Fruit fly (Drosophila melanogaster) whole organism, prepupa: ENCODE results near the gene shd.

ENCODE experiments used
- Blimp-1 ChIP-seq: fragments of 200-800 bp; sonication (Bioruptor generic); optimal IDR thresholded peaks from 3 replicates; lab custom pipeline; 2017; ENCODE audit warnings: missing biosample characterization, missing genetic modification characterization, mild to moderate bottlenecking, moderate library complexity, missing genetic modification reagents
- CG10631 ChIP-seq: fragments of 200-800 bp; sonication (Bioruptor generic); optimal IDR thresholded peaks from 2 replicates; lab custom pipeline; 2016; ENCODE audit warnings: missing biosample characterization, missing genetic modification characterization
- CG10669 ChIP-seq: fragments of 200-800 bp; sonication (Bioruptor generic); optimal IDR thresholded peaks from 3 replicates; lab custom pipeline; 2018; ENCODE audit warnings: missing biosample characterization, mild to moderate bottlenecking, missing genetic modification characterization, moderate library complexity
- CG11762 ChIP-seq: fragments of 200-800 bp; sonication (Bioruptor generic); optimal IDR thresholded peaks from 3 replicates; lab custom pipeline; 2016; ENCODE audit warnings: missing biosample characterization, missing genetic modification characterization; ENCODE audit not compliant: insufficient read depth
- CG11902 ChIP-seq: fragments of 200-800 bp; sonication (Bioruptor generic); optimal IDR thresholded peaks from 3 replicates; lab custom pipeline; 2016; ENCODE audit warnings: missing biosample characterization, missing genetic modification characterization
- CG15336 ChIP-seq: fragments of 200-800 bp; sonication (Bioruptor generic); IDR thresholded peaks from 2 replicates; pipeline ENCODE4 v1.3.6; 2022; ENCODE audit warnings: missing biosample characterization, missing genetic modification characterization
- CG1621 ChIP-seq: fragments of 200-800 bp; sonication (Bioruptor generic); optimal IDR thresholded peaks from 3 replicates; lab custom pipeline; 2018; ENCODE audit warnings: missing biosample characterization, mild to moderate bottlenecking, missing genetic modification characterization
- CG3032 ChIP-seq: fragments of 200-800 bp; optimal IDR thresholded peaks from 2 replicates; lab custom pipeline; 2019; ENCODE audit warnings: missing biosample characterization, mild to moderate bottlenecking, missing genetic modification characterization, moderate library complexity
- CG31627 ChIP-seq: fragments of 200-800 bp; sonication (Bioruptor generic); optimal IDR thresholded peaks from 3 replicates; lab custom pipeline; 2016; ENCODE audit warnings: missing biosample characterization, missing genetic modification characterization
- CG32006 ChIP-seq: fragments of 200-800 bp; sonication (Bioruptor generic); optimal IDR thresholded peaks from 3 replicates; lab custom pipeline; 2017; ENCODE audit warnings: missing biosample characterization, mild to moderate bottlenecking, missing genetic modification characterization
- CG34406 ChIP-seq: fragments of 200-800 bp; sonication (Bioruptor generic); optimal IDR thresholded peaks from 3 replicates; lab custom pipeline; 2016; ENCODE audit warnings: missing biosample characterization, missing genetic modification characterization
- CG3919 ChIP-seq: fragments of 200-800 bp; sonication (Bioruptor generic); optimal IDR thresholded peaks from 3 replicates; lab custom pipeline; 2016; ENCODE audit warnings: missing biosample characterization, missing genetic modification characterization
- CG4318 ChIP-seq: fragments of 200-800 bp; sonication (Bioruptor generic); optimal IDR thresholded peaks from 3 replicates; lab custom pipeline; 2017; ENCODE audit warnings: missing biosample characterization, mild to moderate bottlenecking, missing genetic modification characterization
- CG6276 ChIP-seq: fragments of 200-800 bp; sonication (Bioruptor generic); optimal IDR thresholded peaks from 2 replicates; lab custom pipeline; 2017; ENCODE audit warnings: missing biosample characterization, mild to moderate bottlenecking, missing genetic modification characterization
- CG6792 ChIP-seq: fragments of 200-800 bp; sonication (Bioruptor generic); optimal IDR thresholded peaks from 3 replicates; lab custom pipeline; 2016; ENCODE audit warnings: missing biosample characterization, missing genetic modification characterization
- CG7368 ChIP-seq: fragments of 200-800 bp; sonication (Bioruptor generic); optimal IDR thresholded peaks from 3 replicates; lab custom pipeline; 2016; ENCODE audit warnings: missing biosample characterization, missing genetic modification characterization
- CG8119 ChIP-seq: fragments of 200-800 bp; sonication (Bioruptor generic); IDR thresholded peaks from 3 replicates; pipeline ENCODE4 v1.3.6; 2022; ENCODE audit warnings: missing biosample characterization, missing genetic modification characterization
- CG8319 ChIP-seq: fragments of 200-800 bp; sonication (Bioruptor generic); optimal IDR thresholded peaks from 3 replicates; lab custom pipeline; 2016; ENCODE audit warnings: missing biosample characterization, missing genetic modification characterization
- CG8632 ChIP-seq: fragments of 200-800 bp; sonication (Bioruptor generic); optimal IDR thresholded peaks from 3 replicates; lab custom pipeline; 2016; ENCODE audit warnings: missing biosample characterization, missing genetic modification characterization
- Eip75B ChIP-seq: fragments of 200-800 bp; sonication (Bioruptor generic); optimal IDR thresholded peaks from 3 replicates; lab custom pipeline; 2016; ENCODE audit warnings: missing biosample characterization, missing genetic modification characterization
- Eip78C ChIP-seq: fragments of 200-800 bp; sonication (Bioruptor generic); peaks from one replicate; lab custom pipeline; 2016; ENCODE audit warnings: missing biosample characterization, missing genetic modification characterization
- Eip93F ChIP-seq: fragments of 200-800 bp; sonication (Bioruptor generic); optimal IDR thresholded peaks from 2 replicates; lab custom pipeline; 2016; ENCODE audit warnings: missing biosample characterization, mild to moderate bottlenecking, missing genetic modification characterization
- Ets21C ChIP-seq: fragments of 200-800 bp; sonication (Bioruptor generic); optimal IDR thresholded peaks from 3 replicates; lab custom pipeline; 2016; ENCODE audit warnings: missing biosample characterization, missing genetic modification characterization
- Ets96B ChIP-seq: fragments of 200-800 bp; optimal IDR thresholded peaks from 2 replicates; lab custom pipeline; 2019; ENCODE audit warnings: missing biosample characterization, mild to moderate bottlenecking, missing genetic modification characterization, moderate library complexity
- Hr38 ChIP-seq: sonication (Bioruptor generic); optimal IDR thresholded peaks from 2 replicates; lab custom pipeline; 2016; ENCODE audit warnings: missing biosample characterization, missing genetic modification characterization
- Hr39 ChIP-seq: fragments of 200-800 bp; sonication (Bioruptor generic); optimal IDR thresholded peaks from 2 replicates; lab custom pipeline; 2016; ENCODE audit warnings: missing biosample characterization, missing genetic modification characterization
- Lpt ChIP-seq: fragments of 200-800 bp; sonication (Bioruptor generic); optimal IDR thresholded peaks from 3 replicates; lab custom pipeline; 2016; ENCODE audit warnings: missing biosample characterization, missing genetic modification characterization
- Met ChIP-seq: fragments of 200-800 bp; sonication (Bioruptor generic); optimal IDR thresholded peaks from 3 replicates; lab custom pipeline; 2016; ENCODE audit warnings: missing biosample characterization, missing genetic modification characterization
- Sox14 ChIP-seq: fragments of 200-800 bp; sonication (Bioruptor generic); optimal IDR thresholded peaks from 3 replicates; lab custom pipeline; 2016; ENCODE audit warnings: missing biosample characterization, missing genetic modification characterization
- dac ChIP-seq: fragments of 200-800 bp; sonication (Bioruptor generic); optimal IDR thresholded peaks from 2 replicates; lab custom pipeline; 2017; ENCODE audit warnings: missing biosample characterization, mild to moderate bottlenecking, missing genetic modification characterization
- dsx ChIP-seq: fragments of 200-800 bp; optimal IDR thresholded peaks from 3 replicates; lab custom pipeline; 2019; ENCODE audit warnings: missing biosample characterization, mild to moderate bottlenecking, missing genetic modification characterization, moderate library complexity; ENCODE audit not compliant: poor library complexity, severe bottlenecking
- eg ChIP-seq: fragments of 200-800 bp; sonication (Bioruptor generic); IDR thresholded peaks from 3 replicates; pipeline ENCODE4 v1.3.6; 2022; ENCODE audit warnings: missing biosample characterization, missing genetic modification characterization
- esn ChIP-seq: fragments of 200-800 bp; sonication (Bioruptor generic); optimal IDR thresholded peaks from 2 replicates; lab custom pipeline; 2016; ENCODE audit warnings: missing biosample characterization, mild to moderate bottlenecking, missing genetic modification characterization, moderate library complexity
- fd59A ChIP-seq: fragments of 200-800 bp; sonication (Bioruptor generic); optimal IDR thresholded peaks from 2 replicates; lab custom pipeline; 2017; ENCODE audit warnings: missing biosample characterization, mild to moderate bottlenecking, missing genetic modification characterization, missing genetic modification reagents
- fd85E ChIP-seq: fragments of 200-800 bp; sonication (Bioruptor generic); optimal IDR thresholded peaks from 3 replicates; lab custom pipeline; 2016; ENCODE audit warnings: missing biosample characterization, missing genetic modification characterization
- net ChIP-seq: fragments of 200-800 bp; sonication (Bioruptor generic); optimal IDR thresholded peaks from 3 replicates; lab custom pipeline; 2016; ENCODE audit warnings: missing biosample characterization, missing genetic modification characterization
- pdm3 ChIP-seq: fragments of 200-800 bp; sonication (Bioruptor generic); optimal IDR thresholded peaks from 3 replicates; lab custom pipeline; 2016; ENCODE audit warnings: missing biosample characterization, missing genetic modification characterization
- spab ChIP-seq: fragments of 200-800 bp; sonication (Bioruptor generic); optimal IDR thresholded peaks from 2 replicates; lab custom pipeline; 2017; ENCODE audit warnings: missing biosample characterization, mild to moderate bottlenecking, missing genetic modification characterization, missing genetic modification reagents
- svp ChIP-seq: fragments of 200-800 bp; sonication (Bioruptor generic); peaks from one replicate; lab custom pipeline; 2016; ENCODE audit warnings: missing biosample characterization, missing genetic modification characterization
- topi ChIP-seq: fragments of 200-800 bp; sonication (Bioruptor generic); optimal IDR thresholded peaks from 3 replicates; lab custom pipeline; 2016; ENCODE audit warnings: missing biosample characterization, missing genetic modification characterization
- vri ChIP-seq: fragments of 200-800 bp; sonication (Bioruptor generic); optimal IDR thresholded peaks from 3 replicates; lab custom pipeline; 2016; ENCODE audit warnings: missing biosample characterization, mild to moderate bottlenecking, missing genetic modification characterization

Gene shd

DNA sequence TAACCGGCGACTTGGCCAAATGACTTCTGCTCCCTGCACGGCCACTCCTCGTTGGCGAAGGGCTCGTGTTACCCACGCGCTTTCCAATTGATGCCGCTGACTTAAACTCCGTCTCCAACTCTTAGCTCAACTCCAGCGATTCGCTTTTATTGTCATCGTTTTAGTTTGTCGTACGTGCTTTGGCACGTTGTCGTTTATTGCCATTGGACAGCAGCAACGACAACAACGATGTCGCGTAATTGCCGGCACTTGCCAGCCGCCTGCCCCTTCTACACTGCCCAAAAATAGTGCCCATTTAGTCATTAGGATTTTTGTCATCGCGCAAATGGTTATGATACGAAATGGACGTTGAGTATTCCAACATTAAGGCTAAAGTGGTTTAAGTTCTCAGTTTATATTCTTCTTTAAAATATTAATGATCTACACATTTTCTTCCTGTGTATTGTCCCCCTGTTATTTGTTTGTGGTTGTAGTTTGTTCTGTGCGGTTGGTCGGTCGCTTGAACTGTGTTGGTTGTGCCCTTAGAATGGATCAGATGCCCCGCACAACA, 51.6 kb downstream of the shd start (continued):
- peak; percentile 3 for TF ChIP-seq Blimp-1 (GFP tag; lab: Kevin White, UChicago)
- peak; percentile 88 for TF ChIP-seq CG32006 (GFP tag; lab: Kevin White, UChicago)
- peak; percentile 93 for TF ChIP-seq CG3919 (GFP tag; lab: Kevin White, UChicago)
- TF ChIP-seq Ets96B (tag; lab: Kevin White, UChicago) = peak; percentile 89
- peak; percentile 78 for TF ChIP-seq Hr39 (GFP tag; lab: Kevin White, UChicago)
- TF ChIP-seq Ets21C (GFP tag; lab: Kevin White, UChicago) = peak; percentile 55
- TF ChIP-seq CG11762 = peak; percentile 81
- peak; percentile 90 for TF ChIP-seq Sox14 (GFP tag; lab: Kevin White, UChicago)
- peak; percentile 71 for TF ChIP-seq CG34406 (GFP tag; lab: Kevin White, UChicago)
- peak; percentile 81 for TF ChIP-seq esn
- TF ChIP-seq spab (GFP tag; lab: Kevin White, UChicago) = peak; percentile 73
- TF ChIP-seq CG11902 (GFP tag; lab: Kevin White, UChicago) = peak; percentile 56
- peak; percentile 30 for TF ChIP-seq Eip93F (GFP tag; lab: Kevin White, UChicago)
- peak; percentile 89 for TF ChIP-seq CG3032 (tag; lab: Kevin White, UChicago)
- peak; percentile 87 for TF ChIP-seq CG10669
- no peak for TF ChIP-seq Hr38 (GFP tag; lab: Kevin White, UChicago)
- TF ChIP-seq eg (GFP tag; lab: Robert Waterston, UW) = peak; percentile 90
- TF ChIP-seq svp = peak; percentile 84
- peak; percentile 86 for TF ChIP-seq net (GFP tag; lab: Kevin White, UChicago)
- TF ChIP-seq CG6792 (GFP tag; lab: Kevin White, UChicago) = peak; percentile 79
- TF ChIP-seq fd59A (GFP tag; lab: Kevin White, UChicago) = peak; percentile 86
- peak; percentile 65 for TF ChIP-seq CG6276
- peak; percentile 85 for TF ChIP-seq CG15336
- TF ChIP-seq fd85E (GFP tag; lab: Kevin White, UChicago) = peak; percentile 38
- TF ChIP-seq Eip75B (GFP tag; lab: Kevin White, UChicago) = peak; percentile 87
- peak; percentile 84 for TF ChIP-seq CG4318
- TF ChIP-seq CG31627 (GFP tag; lab: Kevin White, UChicago) = peak; percentile 76
- peak; percentile 76 for TF ChIP-seq dac (GFP tag; lab: Kevin White, UChicago)
- TF ChIP-seq CG10631 (GFP tag; lab: Kevin White, UChicago) = peak; percentile 89
- TF ChIP-seq CG8632 = peak; percentile 67
- TF ChIP-seq Met = peak; percentile 81
- TF ChIP-seq pdm3 (GFP tag; lab: Kevin White, UChicago) = peak; percentile 89
- peak; percentile 88 for TF ChIP-seq CG8119 (GFP tag; lab: Robert Waterston, UW)
- TF ChIP-seq CG8319 = peak; percentile 24
- peak; percentile 60 for TF ChIP-seq vri (GFP tag; lab: Kevin White, UChicago)
- peak; percentile 89 for TF ChIP-seq dsx (GFP tag; lab: Kevin White, UChicago)
- TF ChIP-seq CG1621 (tag; lab: Kevin White, UChicago) = peak; percentile 84
- peak; percentile 80 for TF ChIP-seq topi (GFP tag; lab: Kevin White, UChicago)
- TF ChIP-seq CG7368 (GFP tag; lab: Kevin White, UChicago) = peak; percentile 78
- peak; percentile 80 for TF ChIP-seq Lpt (GFP tag; lab: Kevin White, UChicago)
- TF ChIP-seq, all 60 proteins: peak for 59

DNA sequence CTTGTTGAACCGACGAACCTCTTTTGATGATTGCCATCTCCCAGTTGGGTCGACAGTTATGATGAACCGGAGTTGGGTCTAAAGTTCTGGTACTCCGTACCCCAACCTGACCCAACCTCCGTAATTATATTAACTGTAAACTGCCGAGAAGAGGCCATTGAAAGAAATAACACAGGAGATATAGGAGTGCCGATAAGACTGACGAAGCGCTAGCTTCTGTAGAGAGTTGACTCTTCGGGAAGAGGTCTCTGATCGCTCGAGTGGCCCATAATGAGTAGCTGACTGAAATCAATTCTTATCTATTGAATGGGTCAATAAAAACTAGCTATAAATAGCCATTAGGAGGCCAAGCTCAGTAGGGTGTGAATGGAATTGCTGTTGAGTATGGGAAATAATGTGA, 54.4 kb downstream of the shd start:
- TF ChIP-seq Eip78C (GFP tag; lab: Kevin White, UChicago) (peak; percentile 3), CG34406 (GFP tag; lab: Kevin White, UChicago) (no peak)
